Worm (Caenorhabditis elegans) whole organism, L1 larva: ENCODE measurements around the gene K11H12.9.

Experiments used
- ceh-8 ChIP-seq: fragments of 200-800 bp; sonication (Bioruptor generic); optimal IDR thresholded peaks from 2 replicates; lab custom pipeline; 2018; ENCODE audit warnings: mild to moderate bottlenecking, missing genetic modification characterization, moderate library complexity, missing compliant biosample characterization
- efl-1 ChIP-seq, 4 experiments: fragments of 150-350 bp; optimal IDR thresholded peaks in 3 of 4; peaks in 1 of 4; 1 replicate in 1 of 4; 2 replicates in 3 of 4; lab custom pipeline; 2014; ENCODE audit warnings: missing biosample characterization in 2 of 4, missing genetic modification characterization in 2 of 4, missing genetic modification reagents in 2 of 4
- lin-13 ChIP-seq: fragments of 150-350 bp; optimal IDR thresholded peaks from 2 replicates; lab custom pipeline; 2014; ENCODE audit warnings: missing biosample characterization, missing genetic modification reagents, missing genetic modification characterization
- mdl-1 ChIP-seq, 2 experiments: fragments of 150-350 bp; optimal IDR thresholded peaks; 2 replicates each; lab custom pipeline; 2014 to 2017; ENCODE audit warnings: missing biosample characterization in 2 of 2, missing genetic modification characterization in 2 of 2, inconsistent platforms in 1 of 2
- pag-3 ChIP-seq: sonication (generic microtip); optimal IDR thresholded peaks from 2 replicates; lab custom pipeline; 2017; ENCODE audit warnings: missing genetic modification characterization, mild to moderate bottlenecking, missing compliant biosample characterization, antibody characterized with exemption, borderline replicate concordance; ENCODE audit not compliant: insufficient read depth
- rnt-1 ChIP-seq: sonication (generic microtip); optimal IDR thresholded peaks from 2 replicates; lab custom pipeline; 2016; ENCODE audit warnings: mild to moderate bottlenecking, missing genetic modification characterization, moderate library complexity, missing compliant biosample characterization
- zag-1 ChIP-seq: fragments of 150-350 bp; optimal IDR thresholded peaks from 2 replicates; lab custom pipeline; 2014; ENCODE audit warnings: missing biosample characterization, missing genetic modification characterization

DNA sequence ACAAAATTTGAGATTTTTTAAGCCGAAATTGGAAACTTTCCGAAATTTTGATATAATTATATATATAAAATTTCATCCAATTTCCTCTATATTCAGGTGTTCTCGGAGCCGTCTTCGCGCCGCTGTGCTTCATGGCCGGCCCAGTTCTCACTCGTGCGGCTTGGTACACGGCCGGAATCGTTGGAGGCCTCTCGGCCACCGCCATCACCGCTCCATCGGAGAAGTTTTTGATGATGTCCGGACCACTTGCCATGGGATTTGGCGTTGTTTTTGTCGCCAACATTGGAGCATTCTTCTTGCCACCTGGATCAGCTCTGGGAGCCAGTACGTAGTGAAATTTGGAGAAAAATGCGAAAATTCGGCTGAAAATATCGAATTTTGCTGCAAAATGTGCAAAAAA, 7.6 kb downstream of the K11H12.9 start:
- TF ChIP-seq efl-1 (optimal IDR thresholded peaks at IDR 0.05; lab: Kevin White, UChicago): no peak
- no peak for TF ChIP-seq efl-1 (GFP tag; optimal IDR thresholded peaks at IDR 0.05 in 1 of 2; lab: Kevin White, UChicago)
- no peak for TF ChIP-seq zag-1
- TF ChIP-seq rnt-1 (tag; lab: Kevin White, UChicago): no peak
- no peak for TF ChIP-seq mdl-1 (tag; optimal IDR thresholded peaks at IDR 0.05; lab: Kevin White, UChicago)
- TF ChIP-seq pag-3 (tag; lab: Kevin White, UChicago): no peak
- TF ChIP-seq ceh-8 (GFP tag; lab: Kevin White, UChicago): no peak
- no peak for TF ChIP-seq lin-13 (GFP tag; lab: Kevin White, UChicago)
